Fruit fly (Drosophila melanogaster): ENCODE results near the gene GstD3.
A peak's percentile ranks its signal among the peaks of the same experiment; 100 is the strongest.

Gene GstD3

DNA sequence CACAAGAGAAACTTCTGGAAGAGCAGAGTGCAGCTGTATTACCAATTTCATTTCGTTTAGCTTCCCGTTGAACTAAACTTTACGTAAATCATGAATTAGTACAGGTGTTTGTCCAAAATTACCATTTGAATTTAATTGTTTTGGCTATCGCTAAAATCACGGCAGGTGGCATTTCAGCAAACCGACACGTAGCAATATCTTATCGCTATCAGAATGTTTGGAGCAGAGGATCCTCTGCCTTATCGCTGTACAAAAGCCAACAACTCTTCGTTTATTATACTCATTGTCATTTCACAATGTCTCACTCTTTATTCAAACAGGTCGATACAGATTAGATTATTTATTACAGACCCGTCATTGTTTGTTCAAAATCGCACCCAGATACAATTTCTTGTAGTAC is 7.0 kb upstream of the GstD3 start:
- no peak for TF ChIP-seq CG17801 (GFP tag; optimal IDR thresholded peaks at IDR 0.05; ENCODE audit: partially characterized antibody)

DNA sequence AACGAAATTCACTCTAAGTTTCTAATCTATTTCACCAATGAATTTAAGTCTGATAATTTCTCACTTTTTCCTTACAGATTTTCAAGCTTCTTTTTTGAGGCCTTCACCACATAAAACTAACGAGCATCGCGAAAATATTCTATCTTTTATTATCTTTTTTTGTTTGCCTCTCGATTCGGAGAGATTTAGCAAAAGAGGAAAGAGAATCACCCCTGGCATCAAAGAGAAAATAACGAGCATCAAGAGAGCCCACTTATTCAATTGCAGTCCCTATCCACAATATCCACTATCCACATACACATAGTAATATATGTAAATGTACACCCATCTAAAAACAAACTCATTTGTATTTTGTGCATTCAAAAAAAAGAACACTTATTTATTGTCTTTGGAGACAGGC is 5.4 kb upstream of the GstD3 start, which contains the start of gene GstD9:
Gene GstD9 (minus strand): TSS at position 101 of the 400 bp plus-strand sequence.
- TF ChIP-seq CG17801 (GFP tag; optimal IDR thresholded peaks at IDR 0.05; ENCODE audit: partially characterized antibody), result no peak

DNA sequence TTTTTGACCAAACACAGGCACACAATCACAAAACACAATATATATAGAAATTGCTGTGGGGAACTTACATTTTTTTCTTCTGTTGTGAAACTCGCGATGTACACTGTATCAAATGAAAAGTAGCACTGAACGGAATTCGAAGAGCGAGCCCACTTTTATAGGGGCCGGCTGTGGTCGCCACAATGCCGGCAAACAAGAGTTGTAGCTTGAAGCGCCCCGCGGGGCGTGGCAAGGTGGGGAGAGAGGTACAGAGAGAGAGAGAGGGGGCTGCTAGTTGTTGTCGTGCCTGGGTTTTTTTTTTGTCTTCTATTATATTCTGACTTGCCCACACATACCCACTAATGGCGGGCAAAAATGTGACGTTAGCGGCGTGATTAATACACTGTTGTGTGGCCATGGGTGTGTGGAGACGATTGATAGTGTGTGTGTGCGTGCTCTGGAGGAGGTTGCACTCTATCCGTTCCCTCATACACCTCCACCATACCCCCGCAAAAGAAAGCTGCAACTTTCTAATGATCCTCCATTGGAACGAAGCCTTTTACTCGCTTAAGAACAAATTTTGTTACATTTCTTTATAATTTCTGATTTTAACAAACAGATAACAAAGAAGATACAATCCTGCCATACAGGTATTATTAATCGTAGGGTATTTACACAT is 3.6 kb upstream of the GstD3 start, which contains the start of gene GstD1:
Gene GstD1 (minus strand): TSS at position 134 of the 658 bp plus-strand sequence.
- peak; percentile 74 for TF ChIP-seq CG17801 (GFP tag; optimal IDR thresholded peaks at IDR 0.05; ENCODE audit: partially characterized antibody)

DNA sequence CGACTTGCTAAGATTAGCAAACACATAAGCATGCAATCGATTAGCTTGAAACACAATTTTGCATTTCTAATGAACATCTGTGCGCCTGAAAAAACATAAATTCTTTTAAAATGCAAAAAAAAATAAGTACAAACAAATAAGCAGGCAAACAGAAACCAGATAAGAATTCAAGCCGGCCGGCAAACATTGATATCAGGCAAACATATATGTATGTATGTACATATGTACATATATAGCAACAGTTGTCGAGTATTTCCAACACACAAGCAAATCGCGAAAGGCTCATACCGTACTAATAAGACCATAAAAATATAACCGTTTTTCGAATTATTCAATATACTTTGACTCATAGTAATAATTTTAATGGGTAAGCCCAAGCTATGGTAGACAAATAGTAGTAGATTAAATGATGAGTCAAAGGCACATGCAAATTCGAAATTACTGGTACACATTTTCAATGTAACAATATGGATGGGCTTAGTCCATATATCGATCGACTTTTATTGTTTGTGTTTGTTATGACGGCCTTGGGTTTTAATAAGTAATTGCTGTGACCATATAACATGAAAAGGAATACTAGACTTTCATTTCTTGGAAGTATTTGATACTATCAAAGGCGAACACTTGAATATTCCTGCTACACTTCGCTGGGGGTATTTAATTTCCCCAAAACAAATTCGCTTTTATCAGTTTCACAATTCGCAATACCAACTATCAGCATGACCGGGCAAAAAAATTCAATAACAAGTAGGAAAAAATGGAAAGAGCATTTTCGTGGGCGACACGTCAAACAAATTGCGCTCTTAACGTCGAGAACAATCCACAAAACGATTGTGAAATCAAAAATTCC is 2.9 kb upstream of the GstD3 start:
- no peak for TF ChIP-seq CG17801 (GFP tag; optimal IDR thresholded peaks at IDR 0.05; ENCODE audit: partially characterized antibody)

DNA sequence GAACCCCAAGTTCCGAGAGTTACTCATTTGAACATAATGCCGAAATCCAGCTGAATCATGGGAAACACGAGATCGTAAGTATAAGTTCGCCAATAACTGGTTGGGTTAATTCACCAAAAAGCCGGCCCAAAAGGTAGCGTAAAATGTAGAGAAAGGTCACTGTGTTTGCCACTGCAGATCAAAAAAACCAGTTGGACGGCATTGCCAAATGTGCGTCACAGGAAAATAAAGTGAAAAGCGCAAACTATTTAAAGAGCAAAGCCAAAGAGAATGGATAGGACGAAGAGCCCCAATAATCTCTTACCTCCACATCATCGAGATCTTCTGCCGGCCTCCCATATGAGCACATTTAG is 2.2 kb upstream of the GstD3 start:
- TF ChIP-seq CG17801 (GFP tag; optimal IDR thresholded peaks at IDR 0.05; ENCODE audit: partially characterized antibody), result no peak

DNA sequence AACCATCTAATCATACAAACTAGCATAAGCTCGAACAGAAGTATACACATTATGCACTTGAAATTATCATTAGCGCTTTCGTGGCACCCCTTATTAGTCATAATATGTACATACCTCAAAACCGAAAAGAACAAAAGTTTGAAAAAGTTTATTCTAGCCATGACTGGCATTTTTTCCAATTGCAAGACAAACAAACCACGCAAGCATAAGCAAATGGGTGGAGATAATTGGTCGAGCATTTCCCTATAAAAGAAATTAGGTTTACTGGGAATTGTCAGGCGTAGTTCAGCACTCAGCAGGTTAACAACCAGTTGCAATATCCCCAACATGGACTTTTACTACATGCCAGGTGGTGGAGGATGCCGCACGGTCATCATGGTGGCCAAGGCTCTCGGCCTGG is 1.2 kb upstream of the GstD3 start, which contains the start of gene GstD2:
Gene GstD2 (plus strand): TSS at position 301 of the 400 bp plus-strand sequence.
- peak; percentile 10 for TF ChIP-seq CG17801 (GFP tag; optimal IDR thresholded peaks at IDR 0.05; ENCODE audit: partially characterized antibody)

DNA sequence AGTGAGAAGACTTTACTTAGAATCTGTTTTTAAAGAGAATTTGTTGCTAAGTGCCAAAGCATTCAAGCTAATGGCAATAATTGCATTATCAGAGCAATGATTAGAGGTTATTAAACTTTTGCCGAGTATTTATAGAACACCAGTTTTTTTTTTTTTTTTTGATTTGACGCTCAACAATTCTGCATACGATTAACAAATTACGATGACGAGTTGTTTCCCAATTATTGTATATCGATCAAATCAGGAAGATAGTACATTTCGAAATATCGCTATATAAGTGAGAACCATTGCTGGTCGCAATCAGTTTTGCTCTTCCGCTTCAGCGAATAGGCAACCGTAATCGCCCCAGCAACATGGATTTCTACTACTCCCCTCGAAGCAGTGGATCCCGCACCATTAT is 932 bp downstream of the GstD3 start, which contains the start of gene GstD4:
Gene GstD4 (plus strand): TSS at position 301 of the 400 bp plus-strand sequence.
- no peak for TF ChIP-seq CG17801 (GFP tag; optimal IDR thresholded peaks at IDR 0.05; ENCODE audit: partially characterized antibody)

DNA sequence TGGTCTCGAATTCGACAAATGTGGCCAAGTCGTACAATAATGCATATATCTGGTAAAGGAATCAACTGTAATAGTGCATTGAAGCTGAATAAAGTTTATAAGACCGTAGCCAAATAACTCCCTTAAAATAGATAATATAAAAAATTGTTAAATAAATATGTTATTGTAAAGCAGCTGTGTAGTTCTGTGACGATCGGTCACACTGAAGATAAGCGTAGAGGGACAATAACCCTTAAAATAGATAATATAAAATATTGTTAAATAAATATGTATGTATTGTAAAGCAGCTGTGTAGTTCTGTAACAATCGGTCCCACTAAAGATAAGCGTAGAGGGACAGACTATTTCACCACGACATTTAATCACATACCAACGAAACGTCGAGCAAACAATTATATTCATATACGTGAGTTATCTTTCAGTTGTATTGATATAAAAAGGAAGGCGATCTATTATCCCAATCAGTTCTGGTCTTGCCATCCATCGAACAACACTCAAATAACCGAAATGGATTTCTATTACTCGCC is 2.5 kb downstream of the GstD3 start, which contains the start of gene GstD5:
Gene GstD5 (plus strand): TSS at position 476 of the 526 bp plus-strand sequence.
- no peak for TF ChIP-seq CG17801 (GFP tag; optimal IDR thresholded peaks at IDR 0.05; ENCODE audit: partially characterized antibody)

DNA sequence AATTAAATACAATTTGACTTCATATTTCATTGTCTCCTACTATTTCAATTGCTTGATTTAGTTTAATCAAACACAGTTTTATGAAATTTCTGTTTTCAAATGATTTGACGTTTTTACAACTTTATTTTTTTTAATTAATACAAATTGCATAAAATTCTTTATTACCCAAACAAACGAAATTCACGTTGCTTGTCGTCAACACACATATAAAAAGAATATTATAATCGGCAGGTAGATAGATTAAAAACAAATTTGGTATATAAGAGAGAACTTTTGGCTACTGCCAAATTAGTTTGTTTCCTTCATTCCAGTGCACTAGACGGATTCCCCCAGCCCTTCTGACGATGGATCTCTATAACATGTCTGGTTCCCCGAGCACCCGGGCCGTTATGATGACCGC is 4.0 kb downstream of the GstD3 start, which contains the start of gene GstD6:
Gene GstD6 (plus strand): TSS at position 301 of the 400 bp plus-strand sequence.
- no peak for TF ChIP-seq CG17801 (GFP tag; optimal IDR thresholded peaks at IDR 0.05; ENCODE audit: partially characterized antibody)

DNA sequence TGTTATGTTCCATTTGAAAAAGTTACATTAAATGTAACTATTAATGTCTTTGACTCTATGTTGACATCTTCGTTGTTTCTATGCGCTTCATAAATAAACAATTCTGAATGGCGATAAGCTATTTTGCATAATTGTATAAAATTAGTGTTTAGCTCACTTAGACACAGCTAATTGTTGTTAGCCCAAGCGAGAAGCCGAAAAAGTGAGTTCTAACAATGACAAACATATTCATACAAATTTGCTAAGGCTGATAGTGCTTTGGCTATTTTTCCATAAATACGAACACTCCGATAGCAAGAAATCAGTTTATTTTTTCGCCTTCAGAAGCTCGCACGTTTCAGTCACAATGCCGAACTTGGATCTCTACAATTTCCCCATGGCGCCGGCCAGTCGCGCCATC is 5.3 kb downstream of the GstD3 start, which contains the start of gene GstD7:
Gene GstD7 (plus strand): TSS at position 301 of the 400 bp plus-strand sequence.
- TF ChIP-seq CG17801 (GFP tag; optimal IDR thresholded peaks at IDR 0.05; ENCODE audit: partially characterized antibody), result no peak

DNA sequence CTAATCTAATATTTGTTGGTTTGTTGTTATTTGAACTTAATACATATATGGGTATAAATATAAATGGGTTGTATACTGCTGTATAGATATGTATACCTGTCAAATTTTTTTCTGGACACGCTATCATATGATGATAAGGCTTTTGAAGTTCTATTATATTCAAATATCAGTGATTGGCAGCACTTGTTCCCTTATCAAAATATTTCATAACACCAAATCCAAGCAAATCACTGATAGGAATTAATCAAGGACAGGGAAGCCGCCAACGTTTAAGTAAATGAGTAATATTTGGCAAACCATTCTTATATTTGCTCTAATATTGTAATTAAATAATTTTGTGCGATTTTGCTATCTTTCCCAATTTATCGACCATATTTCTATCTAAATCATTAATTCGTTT is 6.4 kb downstream of the GstD3 start:
- no peak for TF ChIP-seq CG17801 (GFP tag; optimal IDR thresholded peaks at IDR 0.05; ENCODE audit: partially characterized antibody)

DNA sequence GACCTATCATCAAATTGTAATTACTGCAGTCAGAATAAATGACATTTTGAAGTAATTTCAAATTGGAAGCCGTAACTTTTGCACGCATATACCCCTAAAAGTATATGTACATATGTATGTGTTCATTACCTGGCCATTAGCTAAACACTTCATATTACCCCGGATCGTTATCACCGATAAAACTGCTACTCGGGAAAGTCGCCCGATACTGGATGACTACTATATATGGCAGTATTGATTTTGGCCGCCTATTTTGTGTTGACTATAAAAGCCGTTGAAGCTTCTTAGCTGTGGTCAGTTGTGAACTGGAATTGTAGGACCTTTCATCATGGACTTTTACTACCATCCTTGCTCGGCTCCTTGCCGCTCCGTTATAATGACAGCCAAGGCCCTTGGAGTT is 6.8 kb downstream of the GstD3 start, which contains the start of gene GstD8:
Gene GstD8 (plus strand): TSS at position 301 of the 400 bp plus-strand sequence.
- no peak for TF ChIP-seq CG17801 (GFP tag; optimal IDR thresholded peaks at IDR 0.05; ENCODE audit: partially characterized antibody)

DNA sequence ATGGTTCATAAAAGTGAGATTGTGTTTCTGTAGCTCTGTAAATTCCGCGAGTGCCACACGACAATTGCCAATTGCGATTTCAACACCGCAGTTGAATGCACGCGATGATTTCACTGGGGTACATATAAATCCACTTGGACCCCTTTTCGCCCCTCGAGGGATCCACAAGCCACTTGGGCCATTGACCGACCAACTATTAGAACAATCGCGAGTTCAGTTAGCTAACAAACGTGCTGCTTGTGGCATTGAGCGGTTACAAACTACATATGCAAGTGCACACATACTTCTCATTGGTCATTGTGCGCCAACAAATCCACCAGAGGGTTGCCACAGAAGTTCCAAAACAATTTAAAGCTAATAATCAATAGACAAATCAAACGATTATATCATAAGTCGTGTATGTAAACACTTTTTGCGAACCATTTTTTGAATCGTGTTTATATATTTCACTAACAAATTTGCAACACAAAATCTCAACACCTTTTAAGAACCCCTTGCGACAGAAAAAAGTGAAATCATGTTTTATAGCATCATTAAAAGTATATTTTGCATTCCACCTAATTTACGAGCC is 8.3 kb downstream of the GstD3 start:
- no peak for TF ChIP-seq CG17801 (GFP tag; optimal IDR thresholded peaks at IDR 0.05; ENCODE audit: partially characterized antibody)

DNA sequence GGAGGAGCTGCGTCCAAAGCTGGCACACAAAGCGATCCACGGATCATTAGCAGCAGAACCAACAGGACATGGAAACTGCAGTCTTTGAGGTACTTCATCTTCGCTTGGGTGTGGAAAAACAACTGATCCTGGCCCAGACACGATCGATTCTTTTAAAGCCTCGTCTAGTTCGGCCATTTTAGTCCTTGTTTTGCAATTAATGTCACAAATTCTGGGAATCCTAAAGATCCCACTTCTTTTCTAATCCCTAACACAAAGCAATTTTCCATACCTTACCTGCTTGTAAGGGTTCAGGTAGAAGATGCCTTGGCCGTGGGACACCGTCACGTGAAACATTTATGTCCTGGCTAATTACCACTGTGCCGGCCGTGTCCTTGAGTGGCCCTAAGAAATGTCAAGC is 9.7 kb downstream of the GstD3 start, which contains the start of gene CG10035:
Gene CG10035 (minus strand): TSS at position 129 of the 400 bp plus-strand sequence.
- no peak for TF ChIP-seq CG17801 (GFP tag; optimal IDR thresholded peaks at IDR 0.05; ENCODE audit: partially characterized antibody)

DNA sequence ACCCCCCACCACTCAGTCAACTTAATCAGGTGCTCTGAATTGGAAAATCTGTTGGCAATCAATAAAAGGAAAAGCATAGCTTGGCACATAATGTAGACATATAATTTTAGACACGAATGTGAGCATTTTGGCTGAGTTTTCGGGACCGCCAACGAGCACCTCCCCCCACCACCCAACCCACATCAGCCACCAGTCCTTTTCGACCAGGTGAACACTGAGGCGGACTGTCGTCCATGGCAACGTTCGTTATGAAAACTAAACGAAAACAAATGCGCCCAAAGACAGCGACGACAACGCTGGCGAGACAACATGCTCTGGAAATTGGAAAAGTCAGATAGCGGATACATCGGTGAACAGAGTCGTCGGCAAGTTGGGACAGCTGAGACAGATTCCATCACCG is 10.2 kb downstream of the GstD3 start, which contains the start of gene GstD11:
Gene GstD11 (plus strand): TSS at position 301 of the 400 bp plus-strand sequence.
- no peak for TF ChIP-seq CG17801 (GFP tag; optimal IDR thresholded peaks at IDR 0.05; ENCODE audit: partially characterized antibody)
